Worm (Caenorhabditis elegans): ENCODE data around the gene nhr-71.

The nhr-71 gene

DNA sequence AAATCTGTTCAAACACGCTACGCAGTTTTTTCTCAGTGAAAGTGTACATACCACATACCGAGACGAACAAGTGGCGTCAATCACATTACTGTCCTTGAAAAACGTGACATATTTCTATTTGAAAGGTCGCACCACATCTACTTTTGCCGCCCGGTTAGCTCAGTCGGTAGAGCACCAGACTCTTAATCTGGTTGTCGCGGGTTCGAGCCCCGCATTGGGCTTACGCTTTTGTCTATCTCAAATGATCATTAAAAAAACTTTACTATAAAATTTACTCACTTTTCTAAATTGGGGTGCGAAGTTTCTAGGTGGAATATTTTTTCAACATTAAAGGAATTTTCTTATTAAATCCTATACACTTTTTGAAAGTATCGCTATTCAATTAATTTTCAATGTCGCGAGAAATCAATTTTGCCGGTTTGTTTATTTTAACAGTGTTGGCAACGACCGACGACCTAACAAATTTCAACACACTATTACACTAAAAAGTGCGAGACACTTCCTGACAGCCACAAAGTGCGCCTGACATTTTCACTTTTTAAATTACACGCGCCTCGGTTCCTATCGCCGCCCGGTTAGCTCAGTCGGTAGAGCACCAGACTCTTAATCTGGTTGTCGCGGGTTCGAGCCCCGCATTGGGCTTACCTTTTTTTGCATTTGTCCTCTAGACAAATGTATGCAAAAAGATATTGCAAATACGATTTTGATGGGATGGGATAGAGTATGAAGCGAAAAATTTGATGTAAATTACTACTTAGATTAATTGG lies 16.7 kb upstream of the nhr-71 start (continued):
- TF ChIP-seq ctbp-1 (GFP tag; IDR thresholded peaks at IDR 0.05): peak; percentile 56
- TF ChIP-seq tra-1 (GFP tag; IDR thresholded peaks at IDR 0.05): peak; percentile 78
- peak; percentile 42 for TF ChIP-seq dmd-6 (GFP tag; IDR thresholded peaks at IDR 0.05)
- peak; percentile 65 for TF ChIP-seq hmg-1.1 (GFP tag; IDR thresholded peaks at IDR 0.05)
- peak; percentile 78; the same call in 1 of the 2 replicates for TF ChIP-seq F26F4.8 (GFP tag; conservative IDR thresholded peaks at IDR 0.05)
- TF ChIP-seq madf-5 (GFP tag; IDR thresholded peaks at IDR 0.05): 0 out of 4 replicates have a peak, but pooled peaks have one; percentile 45 to 80
- peak; percentile 30; the same call in 1 of the 2 replicates for TF ChIP-seq T26A8.4 (GFP tag; IDR thresholded peaks at IDR 0.05)
- TF ChIP-seq lin-13 (GFP tag; optimal IDR thresholded peaks at IDR 0.05): no peak
- peak in 1 of 2 experiments; percentile 26 for TF ChIP-seq lsy-2 (tag; optimal IDR thresholded peaks at IDR 0.05)
- peak; percentile 63 for TF ChIP-seq php-3 (GFP tag; IDR thresholded peaks at IDR 0.05)
- TF ChIP-seq lin-15B (tag; optimal IDR thresholded peaks at IDR 0.05): no peak
- TF ChIP-seq mep-1 (tag; optimal IDR thresholded peaks at IDR 0.05): peak; percentile 12
- TF ChIP-seq nhr-237 (tag; optimal IDR thresholded peaks at IDR 0.05): no peak
- peak; percentile 83 for TF ChIP-seq snpc-1.2 (GFP tag; IDR thresholded peaks at IDR 0.05)
- TF ChIP-seq lim-7 (GFP tag; IDR thresholded peaks at IDR 0.05): peak; percentile 92
- TF ChIP-seq duxl-1 (tag; optimal IDR thresholded peaks at IDR 0.05; ENCODE audit: poor library complexity): peak; percentile 87
- TF ChIP-seq hlh-11 (tag; optimal IDR thresholded peaks at IDR 0.05): peak; percentile 12
- peak; percentile 19 for TF ChIP-seq rbr-2 (tag; optimal IDR thresholded peaks at IDR 0.05)
- TF ChIP-seq zfp-2 (tag; optimal IDR thresholded peaks at IDR 0.05): peak; percentile 2
- no peak for TF ChIP-seq unc-39 (tag; optimal IDR thresholded peaks at IDR 0.05)
- TF ChIP-seq ceh-44 (GFP tag; IDR thresholded peaks at IDR 0.05): peak; percentile 69; the same call in 1 of the 2 replicates
- peak; percentile 39; the same call in 1 of the 2 replicates for TF ChIP-seq nhr-41 (GFP tag; IDR thresholded peaks at IDR 0.05)
- TF ChIP-seq nhr-48 (tag; optimal IDR thresholded peaks at IDR 0.05): peak; percentile 7
- peak; percentile 44 for TF ChIP-seq nhr-25 (tag; optimal IDR thresholded peaks at IDR 0.05; ENCODE audit: borderline replicate concordance, insufficient read depth)
- no peak for TF ChIP-seq nhr-76 (tag; optimal IDR thresholded peaks at IDR 0.05)
- peak; percentile 2 for TF ChIP-seq spr-3 (GFP tag; optimal IDR thresholded peaks at IDR 0.05)
- TF ChIP-seq ceh-82 (tag; optimal IDR thresholded peaks at IDR 0.05): no peak
- TF ChIP-seq Y5F2A.4 (GFP tag; optimal IDR thresholded peaks at IDR 0.05): no peak

DNA sequence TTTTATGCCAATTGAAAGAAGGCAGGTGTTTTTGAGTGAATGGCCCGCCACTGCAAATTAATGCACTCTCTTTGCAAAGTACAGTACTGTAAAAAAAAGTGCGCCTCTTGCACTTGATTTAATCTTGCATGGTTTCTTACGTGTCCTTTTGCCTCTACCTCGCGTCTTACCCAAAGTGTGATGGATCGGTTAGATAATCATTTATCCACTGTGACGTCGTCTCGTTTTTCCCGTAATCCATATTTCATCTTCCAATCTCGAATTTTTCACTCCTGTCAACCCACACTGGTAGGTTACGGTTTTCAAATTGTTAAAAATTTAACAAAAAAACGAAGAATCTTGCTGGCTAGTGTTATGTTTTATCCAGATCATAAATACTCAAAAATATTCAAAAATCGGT lies 10.4 kb upstream of the nhr-71 start:
- TF ChIP-seq nhr-48 (tag; optimal IDR thresholded peaks at IDR 0.05) (peak; percentile 28), F26F4.8 (GFP tag; conservative IDR thresholded peaks at IDR 0.05) (no peak), unc-62 (GFP tag; optimal IDR thresholded peaks at IDR 0.05 in 1 of 2) (peak in 1 of 2 experiments; percentile 70), unc-62 (tag; optimal IDR thresholded peaks at IDR 0.05) (no peak)

DNA sequence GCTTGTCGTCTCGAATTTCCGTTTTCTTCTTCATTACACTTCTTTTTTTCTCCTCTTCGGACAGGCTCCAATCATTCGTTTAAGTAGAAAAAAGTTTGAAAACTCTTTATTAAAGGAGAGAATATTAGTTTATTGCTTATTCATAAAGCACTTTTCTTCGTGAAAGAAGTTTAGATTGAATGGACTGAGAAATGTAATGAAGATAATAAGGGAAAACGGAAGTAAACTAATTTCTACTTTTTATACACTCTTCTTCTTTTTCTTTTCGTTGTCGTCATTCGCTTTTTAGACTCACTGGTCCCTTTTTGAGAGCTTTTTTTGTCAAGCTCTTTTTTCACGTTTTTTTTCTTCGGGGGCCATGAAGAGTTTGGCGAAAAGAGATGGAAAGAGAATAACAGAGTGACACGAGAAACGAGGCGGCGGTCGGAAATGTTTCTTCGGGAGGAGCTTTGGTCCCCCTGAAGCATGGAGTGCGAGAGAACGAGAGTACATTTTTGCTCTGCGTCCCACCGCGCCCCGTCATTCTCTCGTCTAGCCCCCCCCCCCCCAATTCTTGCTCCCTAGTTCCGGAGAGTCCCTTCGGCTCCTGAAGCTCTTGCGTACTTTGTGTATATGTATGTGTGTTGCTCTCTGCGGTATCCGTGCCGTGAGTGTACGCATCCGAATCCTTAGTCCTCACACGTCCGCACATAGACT lies 7.8 kb upstream of the nhr-71 start:
- TF ChIP-seq nhr-42 (GFP tag; IDR thresholded peaks at IDR 0.05) (no peak), ceh-32 (tag; optimal IDR thresholded peaks at IDR 0.05; ENCODE audit: poor library complexity) (no peak), aha-1 (tag) (no peak), pha-4 (GFP tag; IDR thresholded peaks at IDR 0.05) (no peak), pha-4 (tag; optimal IDR thresholded peaks at IDR 0.05) (no peak), daf-19 (GFP tag; conservative IDR thresholded peaks at IDR 0.05) (no peak), F10B5.3 (tag; optimal IDR thresholded peaks at IDR 0.05) (no peak), ztf-11 (tag; optimal IDR thresholded peaks at IDR 0.05) (no peak), mxl-3 (GFP tag; optimal IDR thresholded peaks at IDR 0.05) (peak; percentile 23), arid-1 (GFP tag; conservative IDR thresholded peaks at IDR 0.05) (no peak), dmd-6 (GFP tag; IDR thresholded peaks at IDR 0.05) (peak; percentile 41), madf-5 (GFP tag; IDR thresholded peaks at IDR 0.05) (no peak), tag-97 (GFP tag; IDR thresholded peaks at IDR 0.05) (no peak), hif-1 (tag; optimal IDR thresholded peaks at IDR 0.05) (peak in 1 of 2 experiments; percentile 25), nhr-237 (tag; optimal IDR thresholded peaks at IDR 0.05) (no peak), spr-1 (tag; optimal IDR thresholded peaks at IDR 0.05) (no peak), lsy-2 (tag; optimal IDR thresholded peaks at IDR 0.05) (peak in 1 of 2 experiments; percentile 13), php-3 (GFP tag; IDR thresholded peaks at IDR 0.05) (no peak), sdz-12 (GFP tag; optimal IDR thresholded peaks at IDR 0.05) (no peak), nhr-48 (tag; optimal IDR thresholded peaks at IDR 0.05) (no peak), R02D3.7 (tag; optimal IDR thresholded peaks at IDR 0.05) (no peak), Y48G9A.11 (GFP tag; IDR thresholded peaks at IDR 0.05) (no peak)

All from whole organism, L4 larva.